Fruit fly (Drosophila melanogaster) whole organism, embryonic: ENCODE measurements around the gene CG32023.

ENCODE experiments used
- Antp ChIP-seq: fragments of 200-800 bp; sonication (Bioruptor generic); optimal IDR thresholded peaks from 3 replicates; lab custom pipeline; 2016; ENCODE audit warnings: missing biosample characterization, missing genetic modification characterization
- Bdp1 ChIP-seq: fragments of 200-800 bp; sonication (Bioruptor generic); optimal IDR thresholded peaks from 3 replicates; lab custom pipeline; 2016; ENCODE audit warnings: missing biosample characterization, missing genetic modification characterization
- C15 ChIP-seq: fragments of 200-800 bp; sonication (Bioruptor generic); IDR thresholded peaks from 3 replicates; pipeline ENCODE4 v1.3.6; 2022; ENCODE audit warnings: missing biosample characterization, missing genetic modification characterization
- CG10147 ChIP-seq: fragments of 200-800 bp; sonication (Bioruptor generic); optimal IDR thresholded peaks from 2 replicates; lab custom pipeline; 2019; ENCODE audit warnings: missing biosample characterization, mild to moderate bottlenecking, missing genetic modification characterization, moderate library complexity
- CG10366 ChIP-seq: fragments of 200-800 bp; sonication (Bioruptor generic); IDR thresholded peaks from 2 replicates; pipeline ENCODE4 v1.3.6; 2022; ENCODE audit warnings: missing biosample characterization, missing genetic modification characterization
- CG10654 ChIP-seq: fragments of 200-800 bp; sonication (Bioruptor generic); optimal IDR thresholded peaks from 2 replicates; lab custom pipeline; 2016; ENCODE audit warnings: missing biosample characterization, missing genetic modification characterization
- CG12236 ChIP-seq: fragments of 200-800 bp; sonication (Bioruptor generic); optimal IDR thresholded peaks from 2 replicates; lab custom pipeline; 2016; ENCODE audit warnings: missing biosample characterization, missing genetic modification characterization
- CG12299 ChIP-seq: fragments of 200-800 bp; sonication (Bioruptor generic); optimal IDR thresholded peaks from 2 replicates; lab custom pipeline; 2018; ENCODE audit warnings: missing biosample characterization, mild to moderate bottlenecking, missing genetic modification characterization
- CG15514 ChIP-seq: fragments of 200-800 bp; sonication (Bioruptor generic); optimal IDR thresholded peaks from 3 replicates; lab custom pipeline; 2017; ENCODE audit warnings: missing biosample characterization, missing genetic modification characterization, mild to moderate bottlenecking, moderate library complexity, missing genetic modification reagents
- CG16815 ChIP-seq: fragments of 200-800 bp; sonication (Bioruptor generic); optimal IDR thresholded peaks from 3 replicates; lab custom pipeline; 2017; ENCODE audit warnings: missing biosample characterization, mild to moderate bottlenecking, missing genetic modification characterization
- CG17568 ChIP-seq: fragments of 200-800 bp; sonication (Bioruptor generic); optimal IDR thresholded peaks from 2 replicates; lab custom pipeline; 2018; ENCODE audit warnings: missing biosample characterization, mild to moderate bottlenecking, missing genetic modification characterization, moderate library complexity
- CG18764 ChIP-seq: fragments of 200-800 bp; sonication (Bioruptor generic); optimal IDR thresholded peaks from 3 replicates; lab custom pipeline; 2016; ENCODE audit warnings: missing biosample characterization, missing genetic modification characterization
- CG2120 ChIP-seq: fragments of 200-800 bp; sonication (Bioruptor generic); optimal IDR thresholded peaks from 3 replicates; lab custom pipeline; 2016; ENCODE audit warnings: missing biosample characterization, missing genetic modification characterization
- CG2129 ChIP-seq: fragments of 200-800 bp; sonication (Bioruptor generic); IDR thresholded peaks from 2 replicates; pipeline ENCODE4 v1.3.6; 2022; ENCODE audit warnings: missing biosample characterization, missing genetic modification characterization; ENCODE audit not compliant: partially characterized antibody
- CG2889 ChIP-seq: fragments of 200-800 bp; sonication (Bioruptor generic); IDR thresholded peaks from 3 replicates; pipeline ENCODE4 v1.3.6; 2022; ENCODE audit warnings: missing biosample characterization, missing genetic modification characterization
- CG30020 ChIP-seq: fragments of 200-800 bp; optimal IDR thresholded peaks from 2 replicates; lab custom pipeline; 2019; ENCODE audit warnings: missing biosample characterization, mild to moderate bottlenecking, missing genetic modification characterization, moderate library complexity
- CG3407 ChIP-seq: fragments of 200-800 bp; sonication (Bioruptor generic); optimal IDR thresholded peaks from 2 replicates; lab custom pipeline; 2018; ENCODE audit warnings: missing biosample characterization, mild to moderate bottlenecking, missing genetic modification characterization
- CG6254 ChIP-seq: fragments of 200-800 bp; sonication (Bioruptor generic); optimal IDR thresholded peaks from 3 replicates; lab custom pipeline; 2017; ENCODE audit warnings: mild to moderate bottlenecking, missing biosample characterization, missing genetic modification reagents, missing genetic modification characterization
- CG7357 ChIP-seq: fragments of 200-800 bp; sonication (Bioruptor generic); IDR thresholded peaks from 3 replicates; pipeline ENCODE4 v1.3.6; 2022; ENCODE audit warnings: missing biosample characterization, missing genetic modification characterization
- CG8944 ChIP-seq: fragments of 200-800 bp; sonication (Bioruptor generic); optimal IDR thresholded peaks from 3 replicates; lab custom pipeline; 2016; ENCODE audit warnings: missing biosample characterization, missing genetic modification characterization
- E2f1 ChIP-seq: fragments of 200-800 bp; sonication (Bioruptor generic); IDR thresholded peaks from 2 replicates; pipeline ENCODE4 v1.3.6; 2022; ENCODE audit warnings: missing biosample characterization, missing genetic modification characterization
- Hey ChIP-seq: fragments of 200-800 bp; sonication (Bioruptor generic); optimal IDR thresholded peaks from 3 replicates; lab custom pipeline; 2018; ENCODE audit warnings: missing biosample characterization, mild to moderate bottlenecking, missing genetic modification characterization
- Hsf ChIP-seq: fragments of 200-800 bp; sonication (Bioruptor generic); optimal IDR thresholded peaks from 3 replicates; lab custom pipeline; 2016; ENCODE audit warnings: missing biosample characterization, missing genetic modification characterization
- NC2β ChIP-seq: fragments of 200-800 bp; sonication (Bioruptor generic); optimal IDR thresholded peaks from 2 replicates; lab custom pipeline; 2016; ENCODE audit warnings: missing biosample characterization, missing genetic modification characterization
- NK7.1 ChIP-seq: fragments of 200-800 bp; sonication (Bioruptor generic); optimal IDR thresholded peaks from 3 replicates; lab custom pipeline; 2016; ENCODE audit warnings: missing biosample characterization, missing genetic modification characterization
- Nf-YB ChIP-seq: fragments of 200-800 bp; sonication (Bioruptor generic); optimal IDR thresholded peaks from 3 replicates; lab custom pipeline; 2019; ENCODE audit warnings: missing biosample characterization, mild to moderate bottlenecking, missing genetic modification characterization, moderate library complexity
- Optix ChIP-seq: fragments of 200-800 bp; sonication (Bioruptor generic); IDR thresholded peaks from 3 replicates; pipeline ENCODE4 v1.3.6; 2022; ENCODE audit warnings: missing biosample characterization, missing genetic modification characterization
- Sox102F ChIP-seq: fragments of 200-800 bp; sonication (Bioruptor generic); optimal IDR thresholded peaks from 2 replicates; lab custom pipeline; 2018; ENCODE audit warnings: missing biosample characterization, mild to moderate bottlenecking, missing genetic modification characterization, moderate library complexity
- ab ChIP-seq: fragments of 200-800 bp; sonication (Bioruptor generic); optimal IDR thresholded peaks from 2 replicates; lab custom pipeline; 2016; ENCODE audit warnings: missing biosample characterization, missing genetic modification characterization
- ase ChIP-seq: fragments of 200-800 bp; sonication (Bioruptor generic); IDR thresholded peaks from 3 replicates; pipeline ENCODE4 v1.3.6; 2022; ENCODE audit warnings: missing biosample characterization, missing genetic modification characterization
- bcd ChIP-seq: fragments of 200-800 bp; sonication (Bioruptor generic); optimal IDR thresholded peaks from 2 replicates; lab custom pipeline; 2017; ENCODE audit warnings: missing biosample characterization, mild to moderate bottlenecking, missing genetic modification characterization
- chinmo ChIP-seq: fragments of 200-800 bp; sonication (Bioruptor generic); IDR thresholded peaks from 4 replicates; pipeline ENCODE4 v1.3.6; 2022; ENCODE audit warnings: missing biosample characterization, missing genetic modification characterization; ENCODE audit not compliant: partially characterized antibody
- ci ChIP-seq: fragments of 200-800 bp; sonication (Bioruptor generic); IDR thresholded peaks from 3 replicates; pipeline ENCODE4 v1.3.6; 2022; ENCODE audit warnings: missing biosample characterization, missing genetic modification characterization
- da ChIP-seq: fragments of 200-800 bp; sonication (Bioruptor generic); optimal IDR thresholded peaks from 2 replicates; lab custom pipeline; 2016; ENCODE audit warnings: missing biosample characterization, missing genetic modification characterization
- dan ChIP-seq: fragments of 200-800 bp; sonication (Bioruptor generic); IDR thresholded peaks from 2 replicates; pipeline ENCODE4 v1.3.6; 2022; ENCODE audit warnings: missing biosample characterization, missing genetic modification characterization
- dmrt99B ChIP-seq: fragments of 200-800 bp; sonication (Bioruptor generic); optimal IDR thresholded peaks from 2 replicates; lab custom pipeline; 2018; ENCODE audit warnings: missing biosample characterization, mild to moderate bottlenecking, missing genetic modification characterization, moderate library complexity
- dysf ChIP-seq: fragments of 200-800 bp; sonication (Bioruptor generic); IDR thresholded peaks from 3 replicates; pipeline ENCODE4 v1.3.6; 2022; ENCODE audit warnings: missing biosample characterization, missing genetic modification characterization
- gro ChIP-seq: fragments of 200-800 bp; sonication (Bioruptor generic); optimal IDR thresholded peaks from 2 replicates; lab custom pipeline; 2016; ENCODE audit warnings: missing biosample characterization, missing genetic modification characterization
- insv ChIP-seq, 2 experiments: fragments of 200-800 bp; sonication (Bioruptor generic); optimal IDR thresholded peaks; 3 replicates each; lab custom pipeline; 2016 to 2018; ENCODE audit warnings: missing biosample characterization in 2 of 2, missing genetic modification characterization in 2 of 2
- lbe ChIP-seq: fragments of 200-800 bp; sonication (Bioruptor generic); optimal IDR thresholded peaks from 2 replicates; lab custom pipeline; 2016; ENCODE audit warnings: missing biosample characterization, mild to moderate bottlenecking, missing genetic modification characterization
- nerfin-1 ChIP-seq: fragments of 200-800 bp; sonication (Bioruptor generic); optimal IDR thresholded peaks from 3 replicates; lab custom pipeline; 2019; ENCODE audit warnings: missing biosample characterization, mild to moderate bottlenecking, missing genetic modification characterization, moderate library complexity
- nom ChIP-seq: fragments of 200-800 bp; sonication (Bioruptor generic); optimal IDR thresholded peaks from 2 replicates; lab custom pipeline; 2017; ENCODE audit warnings: missing biosample characterization, missing genetic modification characterization, mild to moderate bottlenecking, moderate library complexity, missing genetic modification reagents
- otp ChIP-seq: fragments of 200-800 bp; sonication (Bioruptor generic); IDR thresholded peaks from 3 replicates; pipeline ENCODE4, ENCODE4 v1.3.6; 2022; ENCODE audit warnings: missing biosample characterization, missing genetic modification characterization
- pho ChIP-seq: fragments of 200-800 bp; sonication (Bioruptor generic); optimal IDR thresholded peaks from 2 replicates; lab custom pipeline; 2016; ENCODE audit warnings: missing biosample characterization, missing genetic modification characterization
- sd ChIP-seq: fragments of 200-800 bp; sonication (Bioruptor generic); optimal IDR thresholded peaks from 3 replicates; lab custom pipeline; 2018; ENCODE audit warnings: missing biosample characterization, mild to moderate bottlenecking, missing genetic modification characterization, moderate library complexity
- sens ChIP-seq: fragments of 200-800 bp; sonication (Bioruptor generic); peaks from one replicate; lab custom pipeline; 2016; ENCODE audit warnings: missing biosample characterization, missing genetic modification characterization
- tup ChIP-seq: fragments of 200-800 bp; sonication (Bioruptor generic); optimal IDR thresholded peaks from 2 replicates; lab custom pipeline; 2016; ENCODE audit warnings: missing biosample characterization, mild to moderate bottlenecking, missing genetic modification characterization, moderate library complexity
- unpg ChIP-seq: fragments of 200-800 bp; sonication (Bioruptor generic); optimal IDR thresholded peaks from 3 replicates; lab custom pipeline; 2018; ENCODE audit warnings: missing biosample characterization, mild to moderate bottlenecking, missing genetic modification characterization, moderate library complexity
- usp ChIP-seq: fragments of >200 bp; optimal IDR thresholded peaks from 2 replicates; lab custom pipeline; 2017; ENCODE audit warnings: missing biosample characterization, missing genetic modification characterization
- zfh1 ChIP-seq: fragments of 200-800 bp; sonication (Bioruptor generic); IDR thresholded peaks from 3 replicates; pipeline ENCODE4 v1.3.6; 2022; ENCODE audit warnings: missing biosample characterization, missing genetic modification characterization

The CG32023 gene

DNA sequence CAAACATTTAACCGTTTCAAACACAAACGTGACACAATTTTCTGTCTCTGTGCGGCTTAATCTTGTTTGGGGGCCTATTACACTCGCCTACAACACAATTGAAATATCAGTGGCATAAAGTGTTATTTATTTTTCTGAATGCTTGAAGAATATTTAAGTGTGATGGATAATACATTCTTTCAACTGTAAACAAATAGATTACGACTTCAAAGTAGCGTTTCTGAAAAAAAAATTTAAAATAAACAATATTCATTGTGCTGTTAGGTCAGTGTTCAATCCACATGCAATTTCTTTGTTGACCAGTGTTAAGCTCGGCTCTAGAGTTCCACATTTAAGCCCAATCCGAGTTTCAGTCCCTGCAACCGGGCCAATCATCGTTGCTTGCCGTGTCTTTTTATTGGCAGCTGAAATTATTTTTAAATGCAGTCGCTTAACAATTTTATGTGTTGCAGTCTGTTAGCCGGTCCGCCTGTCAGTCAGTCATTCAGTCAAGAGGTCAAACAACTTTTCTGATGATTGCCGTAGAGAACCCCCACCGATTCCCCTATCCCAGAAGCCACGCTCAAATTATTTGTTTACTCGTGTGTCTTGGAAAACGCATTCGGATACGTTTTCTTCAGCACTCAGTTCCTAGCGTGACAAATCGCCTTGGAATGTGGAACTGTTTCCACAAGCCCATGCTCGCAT lies 30.8 kb downstream of the CG32023 start:
- TF ChIP-seq CG7357 (GFP tag; lab: Robert Waterston, UW) (0 out of 3 replicates have a peak, but pooled peaks have one; percentile 32), CG2129 (GFP tag; lab: Robert Waterston, UW) (no peak), nom (peak; percentile 39), Sox102F (GFP tag; lab: Kevin White, UChicago) (peak; percentile 84), CG2889 (peak; percentile 44; the same call in 1 of the 3 replicates), Antp (no peak), chinmo (GFP tag; lab: Robert Waterston, UW) (no peak), usp (GFP tag; lab: Kevin White, UChicago) (no peak), dan (GFP tag; lab: Robert Waterston, UW) (no peak), lbe (GFP tag; lab: Kevin White, UChicago) (no peak), CG30020 (tag; lab: Kevin White, UChicago) (no peak), bcd (GFP tag; lab: Kevin White, UChicago) (peak; percentile 60), CG2120 (GFP tag; lab: Kevin White, UChicago) (no peak), sd (peak; percentile 74), Nf-YB (GFP tag; lab: Kevin White, UChicago) (peak; percentile 70), zfh1 (GFP tag; lab: Robert Waterston, UW) (peak; percentile 54; the same call in 1 of the 3 replicates), otp (GFP tag; lab: Robert Waterston, UW) (peak; percentile 78), CG8944 (GFP tag; lab: Kevin White, UChicago) (peak; percentile 17), CG6254 (GFP tag; lab: Kevin White, UChicago) (peak; percentile 62), CG17568 (GFP tag; lab: Kevin White, UChicago) (peak; percentile 68), CG10654 (GFP tag; lab: Kevin White, UChicago) (peak; percentile 51), CG12299 (tag; lab: Kevin White, UChicago) (peak; percentile 6), CG15514 (GFP tag; lab: Kevin White, UChicago) (no peak), nerfin-1 (tag; lab: Kevin White, UChicago) (peak; percentile 72), E2f1 (GFP tag; lab: Robert Waterston, UW) (peak; percentile 56), insv (GFP tag; optimal IDR thresholded peaks at IDR 0.05; lab: Kevin White, UChicago) (no peak), ci (GFP tag; lab: Robert Waterston, UW) (peak; percentile 82), pho (GFP tag; lab: Kevin White, UChicago) (no peak), gro (GFP tag; lab: Kevin White, UChicago) (no peak), NC2β (GFP tag; lab: Kevin White, UChicago) (peak; percentile 52), unpg (GFP tag; lab: Kevin White, UChicago) (peak; percentile 83), ase (GFP tag; lab: Robert Waterston, UW) (peak; percentile 31; the same call in 2 of the 3 replicates), CG18764 (GFP tag; lab: Kevin White, UChicago) (peak; percentile 48), CG10366 (GFP tag; lab: Robert Waterston, UW) (peak; percentile 56; the same call in 1 of the 2 replicates), Bdp1 (GFP tag; lab: Kevin White, UChicago) (peak; percentile 3), CG12236 (GFP tag; lab: Kevin White, UChicago) (peak; percentile 66), CG16815 (peak; percentile 41), Optix (GFP tag; lab: Robert Waterston, UW) (no peak; the same call in 2 of the 3 replicates), CG3407 (GFP tag; lab: Kevin White, UChicago) (peak; percentile 53), CG10147 (GFP tag; lab: Kevin White, UChicago) (peak; percentile 32), dysf (GFP tag; lab: Robert Waterston, UW) (peak; percentile 79), Hsf (GFP tag; lab: Kevin White, UChicago) (peak; percentile 69), ab (GFP tag; lab: Kevin White, UChicago) (no peak), Hey (no peak), dmrt99B (tag; lab: Kevin White, UChicago) (peak; percentile 86), C15 (GFP tag; lab: Robert Waterston, UW) (0 out of 3 replicates have a peak, but pooled peaks have one; percentile 15), da (no peak), NK7.1 (peak; percentile 39), sens (peak; percentile 96), tup (GFP tag; lab: Kevin White, UChicago) (peak; percentile 50)
